Comparison of ENCODE assay signal across 2 fruit fly cellular contexts in the genomic region with DNA sequence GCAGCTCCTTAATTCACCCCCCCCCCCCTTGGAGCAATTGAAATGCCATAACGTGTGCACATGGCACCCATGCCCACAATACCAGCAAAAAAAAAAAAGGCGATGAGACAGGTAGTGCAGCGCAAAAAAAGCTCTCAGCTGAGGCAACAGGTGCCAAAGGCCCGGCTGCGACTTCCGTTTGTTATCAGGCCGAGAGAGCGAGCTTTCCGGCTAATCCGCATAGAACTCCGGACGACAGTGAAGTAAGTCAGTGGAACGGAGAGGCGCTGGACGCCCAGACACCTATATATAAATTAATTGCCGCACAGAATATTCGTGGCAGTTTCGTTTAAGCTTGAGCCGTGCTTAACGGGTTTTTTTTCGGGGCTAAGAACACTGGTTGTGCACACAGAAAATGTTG.
TF ChIP-seq lines count a peak whose summit lies in the region.

A gene (plus strand): TSS at position 321 of the 400 bp plus-strand sequence.

- TF ChIP-seq CTCF in whole organism, embryonic (GFP tag; optimal IDR thresholded peaks at IDR 0.05; lab: Kevin White, UChicago): no peak

TF ChIP-seq in whole organism, embryonic, 481 proteins besides CTCF, POLR2A, EP300 and RAD21:
- TF ChIP-seq pnt (GFP tag; optimal IDR thresholded peaks at IDR 0.05; lab: Kevin White, UChicago): no peak
- no peak for TF ChIP-seq dmrt99B (tag; optimal IDR thresholded peaks at IDR 0.05; lab: Kevin White, UChicago)
- TF ChIP-seq chinmo (GFP tag; IDR thresholded peaks at IDR 0.05; lab: Robert Waterston, UW; ENCODE audit: partially characterized antibody): 0 out of 4 replicates have a peak, but pooled peaks have one; percentile 67
- no peak for TF ChIP-seq Oaz (GFP tag; IDR thresholded peaks at IDR 0.05; lab: Robert Waterston, UW)
- no peak for TF ChIP-seq aop (GFP tag; IDR thresholded peaks at IDR 0.05; lab: Robert Waterston, UW)
- no peak for TF ChIP-seq CG11695 (GFP tag; IDR thresholded peaks at IDR 0.05; lab: Robert Waterston, UW)
- TF ChIP-seq Aef1 (GFP tag; IDR thresholded peaks at IDR 0.05; lab: Robert Waterston, UW): no peak
- TF ChIP-seq scrt (GFP tag; optimal IDR thresholded peaks at IDR 0.05; lab: Kevin White, UChicago): peak; percentile 81
- no peak for TF ChIP-seq az2 (GFP tag; optimal IDR thresholded peaks at IDR 0.05; lab: Kevin White, UChicago)
- TF ChIP-seq CG10462 (GFP tag; optimal IDR thresholded peaks at IDR 0.05; lab: Kevin White, UChicago): no peak
- TF ChIP-seq Dp (GFP tag; optimal IDR thresholded peaks at IDR 0.05; lab: Kevin White, UChicago): no peak
- TF ChIP-seq CG13287 (GFP tag; IDR thresholded peaks at IDR 0.05; lab: Robert Waterston, UW; ENCODE audit: partially characterized antibody): no peak
- TF ChIP-seq CG33213 (GFP tag; optimal IDR thresholded peaks at IDR 0.05; lab: Kevin White, UChicago): no peak
- TF ChIP-seq Sin3A (optimal IDR thresholded peaks at IDR 0.05; lab: Kevin White, UChicago): no peak
- TF ChIP-seq Antp (GFP tag; optimal IDR thresholded peaks at IDR 0.05; lab: Kevin White, UChicago): no peak
- TF ChIP-seq vvl (GFP tag; IDR thresholded peaks at IDR 0.05; lab: Robert Waterston, UW): no peak
- TF ChIP-seq Hr78 (GFP tag; optimal IDR thresholded peaks at IDR 0.05; lab: Kevin White, UChicago): no peak

TF ChIP-seq in whole organism, prepupa, 60 proteins besides CTCF, POLR2A, EP300 and RAD21:
- no peak for TF ChIP-seq CG7368 (GFP tag; optimal IDR thresholded peaks at IDR 0.05; lab: Kevin White, UChicago)
- TF ChIP-seq salr (GFP tag; optimal IDR thresholded peaks at IDR 0.05; lab: Kevin White, UChicago): no peak
- peak; percentile 30 for TF ChIP-seq vri (GFP tag; optimal IDR thresholded peaks at IDR 0.05; lab: Kevin White, UChicago)
- no peak for TF ChIP-seq fd85E (GFP tag; optimal IDR thresholded peaks at IDR 0.05; lab: Kevin White, UChicago)
- no peak for TF ChIP-seq Sox15 (GFP tag; optimal IDR thresholded peaks at IDR 0.05; lab: Kevin White, UChicago)
- no peak for TF ChIP-seq svp (GFP tag; lab: Kevin White, UChicago)
